Fruit fly (Drosophila melanogaster) whole organism, embryonic: ENCODE measurements around the gene CG10993.
A peak's percentile ranks its signal among the peaks of the same experiment; 100 is the strongest.

Experiments used
- Aef1 ChIP-seq: fragments of 200-800 bp; sonication (Bioruptor generic); IDR thresholded peaks from 3 replicates; pipeline ENCODE4 v1.3.6; 2022; ENCODE audit warnings: missing biosample characterization, missing genetic modification characterization
- BEAF-32 ChIP-seq: fragments of 200-800 bp; sonication (Bioruptor generic); optimal IDR thresholded peaks from 3 replicates; lab custom pipeline; 2017; ENCODE audit warnings: missing biosample characterization, missing genetic modification characterization, mild to moderate bottlenecking, moderate library complexity, missing genetic modification reagents
- Bdp1 ChIP-seq: fragments of 200-800 bp; sonication (Bioruptor generic); optimal IDR thresholded peaks from 3 replicates; lab custom pipeline; 2016; ENCODE audit warnings: missing biosample characterization, missing genetic modification characterization
- CG10147 ChIP-seq: fragments of 200-800 bp; sonication (Bioruptor generic); optimal IDR thresholded peaks from 2 replicates; lab custom pipeline; 2019; ENCODE audit warnings: missing biosample characterization, mild to moderate bottlenecking, missing genetic modification characterization, moderate library complexity
- CG1024 ChIP-seq: fragments of 200-800 bp; sonication (Bioruptor generic); IDR thresholded peaks from 2 replicates; pipeline ENCODE4 v1.3.6; 2022; ENCODE audit warnings: missing biosample characterization, missing genetic modification characterization
- CG10274 ChIP-seq: fragments of 200-800 bp; sonication (Bioruptor generic); optimal IDR thresholded peaks from 3 replicates; lab custom pipeline; 2017; ENCODE audit warnings: missing biosample characterization, mild to moderate bottlenecking, missing genetic modification characterization
- CG10543 ChIP-seq: fragments of 200-800 bp; sonication (Bioruptor generic); optimal IDR thresholded peaks from 3 replicates; lab custom pipeline; 2017; ENCODE audit warnings: missing biosample characterization, mild to moderate bottlenecking, missing genetic modification characterization, moderate library complexity
- CG10565 ChIP-seq: fragments of 200-800 bp; sonication (Bioruptor generic); optimal IDR thresholded peaks from 3 replicates; lab custom pipeline; 2016; ENCODE audit warnings: missing biosample characterization, mild to moderate bottlenecking, missing genetic modification characterization
- CG10979 ChIP-seq: fragments of 200-800 bp; sonication (Bioruptor generic); optimal IDR thresholded peaks from 2 replicates; lab custom pipeline; 2018; ENCODE audit warnings: missing biosample characterization, mild to moderate bottlenecking, missing genetic modification characterization, moderate library complexity
- CG12659 ChIP-seq: fragments of 200-800 bp; sonication (Bioruptor generic); optimal IDR thresholded peaks from 3 replicates; lab custom pipeline; 2017; ENCODE audit warnings: mild to moderate bottlenecking, missing biosample characterization, missing genetic modification reagents, missing genetic modification characterization
- CG13424 ChIP-seq: fragments of 200-800 bp; sonication (Bioruptor generic); optimal IDR thresholded peaks from 2 replicates; lab custom pipeline; 2019; ENCODE audit warnings: missing biosample characterization, mild to moderate bottlenecking, missing genetic modification characterization, moderate library complexity
- CG14441 ChIP-seq: fragments of 200-800 bp; sonication (Bioruptor generic); IDR thresholded peaks from 2 replicates; pipeline ENCODE4 v1.3.6; 2022; ENCODE audit warnings: missing biosample characterization, missing genetic modification characterization
- CG15601 ChIP-seq: fragments of 200-800 bp; sonication (Bioruptor generic); optimal IDR thresholded peaks from 3 replicates; lab custom pipeline; 2019; ENCODE audit warnings: missing biosample characterization, mild to moderate bottlenecking, missing genetic modification characterization, moderate library complexity
- CG17568 ChIP-seq: fragments of 200-800 bp; sonication (Bioruptor generic); optimal IDR thresholded peaks from 2 replicates; lab custom pipeline; 2018; ENCODE audit warnings: missing biosample characterization, mild to moderate bottlenecking, missing genetic modification characterization, moderate library complexity
- CG18476 ChIP-seq: fragments of 200-800 bp; sonication (Bioruptor generic); optimal IDR thresholded peaks from 2 replicates; lab custom pipeline; 2016; ENCODE audit warnings: missing biosample characterization, mild to moderate bottlenecking, missing genetic modification characterization
- CG2875 ChIP-seq: fragments of 200-800 bp; sonication (Bioruptor generic); optimal IDR thresholded peaks from 2 replicates; lab custom pipeline; 2017; ENCODE audit warnings: missing biosample characterization, mild to moderate bottlenecking, missing genetic modification characterization, missing genetic modification reagents
- CG32772 ChIP-seq: fragments of 200-800 bp; sonication (Bioruptor generic); IDR thresholded peaks from 2 replicates; pipeline ENCODE4 v1.3.6; 2022; ENCODE audit warnings: missing biosample characterization, missing genetic modification characterization
- CG3726 ChIP-seq: fragments of 200-800 bp; sonication (Bioruptor generic); IDR thresholded peaks from 3 replicates; pipeline ENCODE4, ENCODE4 v1.3.6; 2022; ENCODE audit warnings: missing biosample characterization, missing genetic modification characterization
- CG4360 ChIP-seq: fragments of 200-800 bp; sonication (Bioruptor generic); IDR thresholded peaks from 2 replicates; pipeline ENCODE4 v1.3.6; 2022; ENCODE audit warnings: missing biosample characterization, missing genetic modification characterization
- CG4707 ChIP-seq: fragments of 200-800 bp; sonication (Bioruptor generic); optimal IDR thresholded peaks from 2 replicates; lab custom pipeline; 2018; ENCODE audit warnings: missing biosample characterization, mild to moderate bottlenecking, missing genetic modification characterization, moderate library complexity
- CG5180 ChIP-seq: fragments of 200-800 bp; sonication (Bioruptor generic); optimal IDR thresholded peaks from 3 replicates; lab custom pipeline; 2017; ENCODE audit warnings: missing biosample characterization, missing genetic modification characterization, mild to moderate bottlenecking, moderate library complexity, missing genetic modification reagents
- CG7372 ChIP-seq: fragments of 200-800 bp; sonication (Bioruptor generic); IDR thresholded peaks from 2 replicates; pipeline ENCODE4 v1.3.6; 2022; ENCODE audit warnings: missing biosample characterization, missing genetic modification characterization
- CG8089 ChIP-seq: fragments of 200-800 bp; sonication (Bioruptor generic); optimal IDR thresholded peaks from 3 replicates; lab custom pipeline; 2016; ENCODE audit warnings: missing biosample characterization, missing genetic modification characterization
- CG9797 ChIP-seq: fragments of 200-800 bp; sonication (Bioruptor generic); optimal IDR thresholded peaks from 3 replicates; lab custom pipeline; 2018; ENCODE audit warnings: missing biosample characterization, mild to moderate bottlenecking, missing genetic modification characterization
- CG9817 ChIP-seq: fragments of 200-800 bp; sonication (Bioruptor generic); optimal IDR thresholded peaks from 2 replicates; lab custom pipeline; 2018; ENCODE audit warnings: missing biosample characterization, mild to moderate bottlenecking, missing genetic modification characterization, moderate library complexity
- CkIIα-i1 ChIP-seq: fragments of 200-800 bp; sonication (Bioruptor generic); IDR thresholded peaks from 2 replicates; pipeline ENCODE4 v1.3.6; 2022; ENCODE audit warnings: missing biosample characterization, missing genetic modification characterization
- Dad ChIP-seq: fragments of 200-800 bp; sonication (Bioruptor generic); optimal IDR thresholded peaks from 3 replicates; lab custom pipeline; 2016; ENCODE audit warnings: missing biosample characterization, missing genetic modification characterization
- Gug ChIP-seq: fragments of 200-800 bp; sonication (Bioruptor generic); IDR thresholded peaks from 4 replicates; pipeline ENCODE4 v1.3.6; 2022; ENCODE audit warnings: missing biosample characterization, missing genetic modification characterization
- H15 ChIP-seq: fragments of 200-800 bp; sonication (Bioruptor generic); IDR thresholded peaks from 3 replicates; pipeline ENCODE4 v1.3.6; 2022; ENCODE audit warnings: missing biosample characterization, missing genetic modification characterization
- HmgZ ChIP-seq: fragments of 200-800 bp; sonication (Bioruptor generic); optimal IDR thresholded peaks from 2 replicates; lab custom pipeline; 2018; ENCODE audit warnings: missing biosample characterization, mild to moderate bottlenecking, missing genetic modification characterization
- Hr3 ChIP-seq: fragments of 200-800 bp; sonication (Bioruptor generic); optimal IDR thresholded peaks from 3 replicates; lab custom pipeline; 2016; ENCODE audit warnings: missing biosample characterization, missing genetic modification characterization
- Oaz ChIP-seq: fragments of 200-800 bp; sonication (Bioruptor generic); IDR thresholded peaks from 2 replicates; pipeline ENCODE4 v1.3.6; 2022; ENCODE audit warnings: missing biosample characterization, missing genetic modification characterization
- Side ChIP-seq: fragments of 200-800 bp; sonication (Bioruptor generic); optimal IDR thresholded peaks from 2 replicates; lab custom pipeline; 2016; ENCODE audit warnings: missing biosample characterization, missing genetic modification characterization
- amos ChIP-seq: fragments of 200-800 bp; sonication (Bioruptor generic); IDR thresholded peaks from 2 replicates; pipeline ENCODE4 v1.3.6; 2022; ENCODE audit warnings: missing biosample characterization, missing genetic modification characterization; ENCODE audit not compliant: partially characterized antibody
- ci ChIP-seq: fragments of 200-800 bp; sonication (Bioruptor generic); IDR thresholded peaks from 3 replicates; pipeline ENCODE4 v1.3.6; 2022; ENCODE audit warnings: missing biosample characterization, missing genetic modification characterization
- crc ChIP-seq: fragments of 200-800 bp; sonication (Bioruptor generic); optimal IDR thresholded peaks from 2 replicates; lab custom pipeline; 2016; ENCODE audit warnings: missing biosample characterization, missing genetic modification characterization
- dm ChIP-seq: fragments of 200-800 bp; sonication (Bioruptor generic); optimal IDR thresholded peaks from 3 replicates; lab custom pipeline; 2016; ENCODE audit warnings: missing biosample characterization, missing genetic modification characterization
- dysf ChIP-seq: fragments of 200-800 bp; sonication (Bioruptor generic); IDR thresholded peaks from 3 replicates; pipeline ENCODE4 v1.3.6; 2022; ENCODE audit warnings: missing biosample characterization, missing genetic modification characterization
- gce ChIP-seq: fragments of 200-800 bp; sonication (Bioruptor generic); IDR thresholded peaks from 3 replicates; pipeline ENCODE4 v1.3.6; 2022; ENCODE audit warnings: missing biosample characterization, missing genetic modification characterization
- gem ChIP-seq: fragments of 200-800 bp; sonication (Bioruptor generic); optimal IDR thresholded peaks from 2 replicates; lab custom pipeline; 2019; ENCODE audit warnings: missing biosample characterization, mild to moderate bottlenecking, missing genetic modification characterization, moderate library complexity
- h ChIP-seq: fragments of >200 bp; optimal IDR thresholded peaks from 2 replicates; lab custom pipeline; 2017
- jumu ChIP-seq: fragments of 200-800 bp; sonication (Bioruptor generic); optimal IDR thresholded peaks from 3 replicates; lab custom pipeline; 2016; ENCODE audit warnings: missing biosample characterization, missing genetic modification characterization
- lab ChIP-seq: fragments of 200-800 bp; sonication (Bioruptor generic); optimal IDR thresholded peaks from 3 replicates; lab custom pipeline; 2017; ENCODE audit warnings: missing biosample characterization, missing genetic modification characterization, mild to moderate bottlenecking, moderate library complexity, missing genetic modification reagents
- maf-S ChIP-seq: fragments of 200-800 bp; sonication (Bioruptor generic); optimal IDR thresholded peaks from 2 replicates; lab custom pipeline; 2016; ENCODE audit warnings: missing biosample characterization, missing genetic modification characterization
- nau ChIP-seq: fragments of 200-800 bp; sonication (Bioruptor generic); optimal IDR thresholded peaks from 3 replicates; lab custom pipeline; 2017; ENCODE audit warnings: missing biosample characterization, mild to moderate bottlenecking, missing genetic modification characterization, missing genetic modification reagents
- nerfin-1 ChIP-seq: fragments of 200-800 bp; sonication (Bioruptor generic); optimal IDR thresholded peaks from 3 replicates; lab custom pipeline; 2019; ENCODE audit warnings: missing biosample characterization, mild to moderate bottlenecking, missing genetic modification characterization, moderate library complexity
- pros ChIP-seq: fragments of 200-800 bp; sonication (Bioruptor generic); optimal IDR thresholded peaks from 3 replicates; lab custom pipeline; 2019; ENCODE audit warnings: missing biosample characterization, mild to moderate bottlenecking, missing genetic modification characterization, moderate library complexity
- ro ChIP-seq: fragments of 200-800 bp; sonication (Bioruptor generic); IDR thresholded peaks from 2 replicates; pipeline ENCODE4 v1.3.6; 2022; ENCODE audit warnings: missing biosample characterization, missing genetic modification characterization
- sens-2 ChIP-seq: fragments of 200-800 bp; sonication (Bioruptor generic); IDR thresholded peaks from 2 replicates; pipeline ENCODE4 v1.3.6; 2022; ENCODE audit warnings: missing biosample characterization, missing genetic modification characterization
- seq ChIP-seq: fragments of 200-800 bp; sonication (Bioruptor generic); IDR thresholded peaks from 2 replicates; pipeline ENCODE4 v1.3.6; 2022; ENCODE audit warnings: missing biosample characterization, missing genetic modification characterization

The CG10993 gene

DNA sequence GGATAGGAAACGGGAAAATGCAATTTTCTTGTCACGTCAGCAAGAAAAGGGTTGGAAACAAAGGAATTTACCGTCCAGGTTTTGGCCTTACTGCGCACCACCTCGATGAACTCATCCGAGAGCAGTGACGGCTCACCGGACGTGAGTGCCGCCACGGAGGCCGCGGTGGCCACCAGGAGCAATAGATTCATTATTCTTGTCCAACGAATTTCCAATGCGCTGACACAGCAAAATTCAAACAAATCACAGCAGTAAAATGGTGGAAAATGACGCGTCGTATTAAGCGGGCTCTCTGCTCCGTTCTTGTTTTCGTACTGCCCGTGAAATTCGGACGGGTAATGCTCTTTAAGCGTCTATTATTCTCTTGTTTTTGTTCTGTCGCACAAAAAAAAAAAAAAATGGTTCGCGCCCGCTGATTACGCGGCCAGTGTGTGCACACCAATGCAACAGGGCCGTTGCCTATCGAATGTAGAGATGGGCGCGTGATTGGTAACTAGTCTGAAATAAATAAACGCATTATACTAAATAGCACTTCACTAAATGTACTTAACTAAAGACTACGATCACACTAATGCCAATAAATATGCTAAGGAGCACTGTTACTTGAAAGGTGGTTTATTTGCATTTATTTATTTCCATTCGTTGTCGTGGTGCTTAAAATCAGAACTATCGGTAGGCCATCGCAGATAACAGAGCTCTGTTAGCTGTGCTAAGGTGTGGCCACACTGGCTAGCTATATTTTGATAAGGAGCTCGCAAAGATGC lies 9.0 kb downstream of the CG10993 start, which contains the start of the genes CtsB and amrt (continued):
- no peak for TF ChIP-seq CG3726
- TF ChIP-seq maf-S: no peak
- TF ChIP-seq CG10147: peak; percentile 21
- TF ChIP-seq Bdp1 (GFP tag; lab: Kevin White, UChicago): peak; percentile 0
- TF ChIP-seq CG12659 (GFP tag; lab: Kevin White, UChicago): peak; percentile 71
- no peak for TF ChIP-seq CG2875 (GFP tag; lab: Kevin White, UChicago)
- no peak for TF ChIP-seq CG5180
- TF ChIP-seq CG18476: no peak
- no peak for TF ChIP-seq ci (GFP tag; lab: Robert Waterston, UW)
- peak; percentile 39 for TF ChIP-seq Dad
- no peak for TF ChIP-seq CG10274
- peak; percentile 44 for TF ChIP-seq dm (GFP tag; lab: Kevin White, UChicago)
- TF ChIP-seq Side (GFP tag; lab: Kevin White, UChicago): peak; percentile 51
- no peak for TF ChIP-seq CkIIα-i1
- TF ChIP-seq gce: no peak
- TF ChIP-seq CG14441 (GFP tag; lab: Robert Waterston, UW): no peak
- no peak; the same call in 3 of the 4 replicates for TF ChIP-seq Gug (GFP tag; lab: Robert Waterston, UW)
- peak; percentile 45 for TF ChIP-seq CG9817 (tag; lab: Kevin White, UChicago)
- TF ChIP-seq amos (GFP tag; lab: Robert Waterston, UW): peak; percentile 76
- no peak for TF ChIP-seq H15 (GFP tag; lab: Robert Waterston, UW)
- no peak for TF ChIP-seq CG4707 (GFP tag; lab: Kevin White, UChicago)
- TF ChIP-seq jumu (GFP tag; lab: Kevin White, UChicago): peak; percentile 54
- TF ChIP-seq pros (GFP tag; lab: Kevin White, UChicago): no peak
- no peak for TF ChIP-seq CG4360
- peak; percentile 41; the same call in 2 of the 3 replicates for TF ChIP-seq Aef1 (GFP tag; lab: Robert Waterston, UW)
- TF ChIP-seq CG9797 (GFP tag; lab: Kevin White, UChicago): peak; percentile 46
- peak; percentile 54 for TF ChIP-seq CG10543 (GFP tag; lab: Kevin White, UChicago)
- TF ChIP-seq crc (GFP tag; lab: Kevin White, UChicago): no peak
- TF ChIP-seq BEAF-32 (GFP tag; lab: Kevin White, UChicago): peak; percentile 93
- peak; percentile 46 for TF ChIP-seq CG8089
- no peak for TF ChIP-seq CG1024 (GFP tag; lab: Robert Waterston, UW)
- no peak for TF ChIP-seq CG10565 (GFP tag; lab: Kevin White, UChicago)
- TF ChIP-seq HmgZ (tag; lab: Kevin White, UChicago): peak; percentile 46
- TF ChIP-seq seq: no peak
- no peak for TF ChIP-seq CG7372 (GFP tag; lab: Robert Waterston, UW)
- TF ChIP-seq h (lab: Kevin White, UChicago): no peak
- peak; percentile 9 for TF ChIP-seq CG15601 (tag; lab: Kevin White, UChicago)
- TF ChIP-seq lab (GFP tag; lab: Kevin White, UChicago): peak; percentile 53
- TF ChIP-seq CG17568 (GFP tag; lab: Kevin White, UChicago): no peak
- peak; percentile 38 for TF ChIP-seq CG10979 (tag; lab: Kevin White, UChicago)
- no peak for TF ChIP-seq sens-2 (GFP tag; lab: Robert Waterston, UW)
- no peak for TF ChIP-seq ro (GFP tag; lab: Robert Waterston, UW)
- peak; percentile 62; the same call in 2 of the 3 replicates for TF ChIP-seq dysf (GFP tag; lab: Robert Waterston, UW)
- TF ChIP-seq Oaz (GFP tag; lab: Robert Waterston, UW): no peak
- TF ChIP-seq CG13424: peak; percentile 59
- peak; percentile 4 for TF ChIP-seq nerfin-1 (tag; lab: Kevin White, UChicago)
- TF ChIP-seq Hr3 (GFP tag; lab: Kevin White, UChicago): peak; percentile 17
- TF ChIP-seq nau (GFP tag; lab: Kevin White, UChicago): no peak
- TF ChIP-seq gem: peak; percentile 47
- no peak; the same call in 1 of the 2 replicates for TF ChIP-seq CG32772 (GFP tag; lab: Robert Waterston, UW)
